Worm (Caenorhabditis elegans) whole organism, mixed stage, embryonic: Measurements from ENCODE around the gene Y48E1C.2.

Experiments
- blmp-1 ChIP-seq: fragments of 150-350 bp; optimal IDR thresholded peaks from 2 replicates; lab custom pipeline; 2014; ENCODE audit warnings: missing biosample characterization, missing genetic modification characterization
- elt-1 ChIP-seq: sonication (generic microtip); optimal IDR thresholded peaks from 2 replicates; lab custom pipeline; 2017; ENCODE audit warnings: missing genetic modification characterization, mild to moderate bottlenecking, missing compliant biosample characterization, antibody characterized with exemption, moderate library complexity, borderline replicate concordance; ENCODE audit not compliant: insufficient read depth
- elt-3 ChIP-seq: fragments of 150-350 bp; optimal IDR thresholded peaks from 2 replicates; lab custom pipeline; 2014; ENCODE audit warnings: missing biosample characterization, missing genetic modification characterization
- hlh-1 ChIP-seq: fragments of 150-350 bp; optimal IDR thresholded peaks from 2 replicates; lab custom pipeline; 2014; ENCODE audit warnings: missing biosample characterization, missing genetic modification reagents, missing genetic modification characterization
- lin-13 ChIP-seq: fragments of 150-350 bp; optimal IDR thresholded peaks from 2 replicates; lab custom pipeline; 2014; ENCODE audit warnings: missing biosample characterization, missing genetic modification characterization
- mab-5 ChIP-seq: fragments of 150-350 bp; optimal IDR thresholded peaks from 2 replicates; lab custom pipeline; 2014; ENCODE audit warnings: missing biosample characterization, missing genetic modification characterization
- nhr-12 ChIP-seq: fragments of 150-350 bp; optimal IDR thresholded peaks from 2 replicates; lab custom pipeline; 2014; ENCODE audit warnings: missing biosample characterization, missing genetic modification characterization
- nhr-237 ChIP-seq: fragments of 150-350 bp; optimal IDR thresholded peaks from 2 replicates; lab custom pipeline; 2014; ENCODE audit warnings: missing biosample characterization, missing genetic modification characterization
- nhr-28 ChIP-seq: fragments of 150-350 bp; optimal IDR thresholded peaks from 2 replicates; lab custom pipeline; 2014; ENCODE audit warnings: missing biosample characterization, missing genetic modification characterization
- nhr-76 ChIP-seq: sonication (generic microtip); optimal IDR thresholded peaks from 2 replicates; lab custom pipeline; 2017; ENCODE audit warnings: missing biosample characterization, missing genetic modification characterization
- pha-4 ChIP-seq: fragments of 150-350 bp; optimal IDR thresholded peaks from 2 replicates; lab custom pipeline; 2018; ENCODE audit warnings: missing biosample characterization, missing genetic modification reagents, missing genetic modification characterization
- sptf-1 ChIP-seq: sonication (generic microtip); optimal IDR thresholded peaks from 2 replicates; lab custom pipeline; 2017; ENCODE audit warnings: mild to moderate bottlenecking, missing genetic modification characterization, moderate library complexity, missing compliant biosample characterization
- unc-39 ChIP-seq: fragments of 150-350 bp; optimal IDR thresholded peaks from 2 replicates; lab custom pipeline; 2014; ENCODE audit warnings: missing biosample characterization, missing genetic modification characterization
- ztf-11 ChIP-seq: fragments of 150-350 bp; optimal IDR thresholded peaks from 2 replicates; lab custom pipeline; 2014; ENCODE audit warnings: missing biosample characterization, missing genetic modification characterization

- no peak for TF ChIP-seq mab-5 (tag; lab: Kevin White, UChicago)
- no peak for TF ChIP-seq blmp-1
- TF ChIP-seq sptf-1 = peak; percentile 28
- no peak for TF ChIP-seq elt-3
- no peak for TF ChIP-seq elt-1
- no peak for TF ChIP-seq unc-39 (tag; lab: Kevin White, UChicago)
- no peak for TF ChIP-seq nhr-28 (tag; lab: Kevin White, UChicago)
- no peak for TF ChIP-seq pha-4 (tag; lab: Kevin White, UChicago)
- TF ChIP-seq nhr-76 = no peak
- no peak for TF ChIP-seq lin-13 (tag; lab: Kevin White, UChicago)
- no peak for TF ChIP-seq nhr-237 (tag; lab: Kevin White, UChicago)
- TF ChIP-seq nhr-12 (tag; lab: Kevin White, UChicago) = no peak
- no peak for TF ChIP-seq hlh-1 (tag; lab: Kevin White, UChicago)
- TF ChIP-seq ztf-11 (tag; lab: Kevin White, UChicago) = no peak
These were observed 52.9 kb downstream of the Y48E1C.2 start for ce11 chrII:13477230-13477629.
